Fruit fly (Drosophila melanogaster) whole organism, embryonic: Measurements from ENCODE around the gene CG18213.

Experiments used
- CG10267 ChIP-seq: fragments of 200-800 bp; sonication (Bioruptor generic); optimal IDR thresholded peaks from 2 replicates; lab custom pipeline; 2018; ENCODE audit warnings: missing biosample characterization, mild to moderate bottlenecking, missing genetic modification characterization, moderate library complexity
- CG10462 ChIP-seq: fragments of 200-800 bp; sonication (Bioruptor generic); optimal IDR thresholded peaks from 2 replicates; lab custom pipeline; 2016; ENCODE audit warnings: missing biosample characterization, missing genetic modification characterization
- CG10543 ChIP-seq: fragments of 200-800 bp; sonication (Bioruptor generic); optimal IDR thresholded peaks from 3 replicates; lab custom pipeline; 2017; ENCODE audit warnings: missing biosample characterization, mild to moderate bottlenecking, missing genetic modification characterization, moderate library complexity
- CG11504 ChIP-seq: fragments of 200-800 bp; sonication (Bioruptor generic); optimal IDR thresholded peaks from 3 replicates; lab custom pipeline; 2019; ENCODE audit warnings: missing biosample characterization, mild to moderate bottlenecking, missing genetic modification characterization, moderate library complexity
- CG13123 ChIP-seq: fragments of 200-800 bp; sonication (Bioruptor generic); optimal IDR thresholded peaks from 2 replicates; lab custom pipeline; 2016; ENCODE audit warnings: missing biosample characterization, missing genetic modification characterization
- CG13424 ChIP-seq: fragments of 200-800 bp; sonication (Bioruptor generic); optimal IDR thresholded peaks from 2 replicates; lab custom pipeline; 2019; ENCODE audit warnings: missing biosample characterization, mild to moderate bottlenecking, missing genetic modification characterization, moderate library complexity
- CG13624 ChIP-seq: fragments of 200-800 bp; sonication (Bioruptor generic); optimal IDR thresholded peaks from 2 replicates; lab custom pipeline; 2016; ENCODE audit warnings: missing biosample characterization, missing genetic modification characterization
- CG14710 ChIP-seq: fragments of 200-800 bp; sonication (Bioruptor generic); optimal IDR thresholded peaks from 3 replicates; lab custom pipeline; 2019; ENCODE audit warnings: missing biosample characterization, mild to moderate bottlenecking, missing genetic modification characterization, moderate library complexity
- CG14860 ChIP-seq: fragments of 200-800 bp; sonication (Bioruptor generic); IDR thresholded peaks from 3 replicates; pipeline ENCODE4 v1.3.6; 2022; ENCODE audit warnings: missing biosample characterization, missing genetic modification characterization; ENCODE audit not compliant: partially characterized antibody
- CG15269 ChIP-seq: fragments of 200-800 bp; sonication (Bioruptor generic); optimal IDR thresholded peaks from 2 replicates; lab custom pipeline; 2018; ENCODE audit warnings: missing biosample characterization, mild to moderate bottlenecking, missing genetic modification characterization, moderate library complexity
- CG15601 ChIP-seq: fragments of 200-800 bp; sonication (Bioruptor generic); optimal IDR thresholded peaks from 3 replicates; lab custom pipeline; 2019; ENCODE audit warnings: missing biosample characterization, mild to moderate bottlenecking, missing genetic modification characterization, moderate library complexity
- CG18619 ChIP-seq: fragments of 200-800 bp; sonication (Bioruptor generic); optimal IDR thresholded peaks from 3 replicates; lab custom pipeline; 2017; ENCODE audit warnings: missing biosample characterization, mild to moderate bottlenecking, missing genetic modification characterization
- CG2199 ChIP-seq: fragments of 200-800 bp; sonication (Bioruptor generic); IDR thresholded peaks from 3 replicates; pipeline ENCODE4 v1.3.6; 2022; ENCODE audit warnings: missing biosample characterization, missing genetic modification characterization
- CG3407 ChIP-seq: fragments of 200-800 bp; sonication (Bioruptor generic); optimal IDR thresholded peaks from 2 replicates; lab custom pipeline; 2018; ENCODE audit warnings: missing biosample characterization, mild to moderate bottlenecking, missing genetic modification characterization
- CG3847 ChIP-seq: fragments of 200-800 bp; sonication (Bioruptor generic); IDR thresholded peaks from 2 replicates; pipeline ENCODE4 v1.3.6; 2022; ENCODE audit warnings: missing biosample characterization, missing genetic modification characterization
- CG4730 ChIP-seq: fragments of 200-800 bp; sonication (Bioruptor generic); IDR thresholded peaks from 2 replicates; pipeline ENCODE4 v1.3.6; 2022; ENCODE audit warnings: missing biosample characterization, missing genetic modification characterization
- CG6689 ChIP-seq: fragments of 200-800 bp; sonication (Bioruptor generic); IDR thresholded peaks from 2 replicates; pipeline ENCODE4 v1.3.6; 2022; ENCODE audit warnings: missing biosample characterization, missing genetic modification characterization
- CG8281 ChIP-seq: fragments of 200-800 bp; sonication (Bioruptor generic); optimal IDR thresholded peaks from 2 replicates; lab custom pipeline; 2018; ENCODE audit warnings: missing biosample characterization, mild to moderate bottlenecking, missing genetic modification characterization, moderate library complexity
- CG8944 ChIP-seq: fragments of 200-800 bp; sonication (Bioruptor generic); optimal IDR thresholded peaks from 3 replicates; lab custom pipeline; 2016; ENCODE audit warnings: missing biosample characterization, missing genetic modification characterization
- CG9876 ChIP-seq: fragments of 200-800 bp; sonication (Bioruptor generic); optimal IDR thresholded peaks from 2 replicates; lab custom pipeline; 2016; ENCODE audit warnings: missing biosample characterization, missing genetic modification characterization
- D ChIP-seq, 2 experiments: fragments of 200-800 bp in 1 of 2; fragments of >200 bp in 1 of 2; sonication (Bioruptor generic) in 1 of 2; optimal IDR thresholded peaks; 2 replicates in 1 of 2; 3 replicates in 1 of 2; lab custom pipeline; 2017; ENCODE audit warnings: mild to moderate bottlenecking in 1 of 2, missing biosample characterization in 1 of 2, missing genetic modification characterization in 1 of 2, missing genetic modification reagents in 1 of 2
- D19B ChIP-seq: fragments of 200-800 bp; sonication (Bioruptor generic); optimal IDR thresholded peaks from 2 replicates; lab custom pipeline; 2017; ENCODE audit warnings: missing biosample characterization, mild to moderate bottlenecking, missing genetic modification characterization
- Elba2 ChIP-seq: fragments of 200-800 bp; sonication (Bioruptor generic); optimal IDR thresholded peaks from 3 replicates; lab custom pipeline; 2016; ENCODE audit warnings: missing biosample characterization, missing genetic modification characterization
- Fer3 ChIP-seq: fragments of 200-800 bp; sonication (Bioruptor generic); optimal IDR thresholded peaks from 2 replicates; lab custom pipeline; 2018; ENCODE audit warnings: missing biosample characterization, mild to moderate bottlenecking, missing genetic modification characterization, moderate library complexity
- H2.0 ChIP-seq: fragments of 200-800 bp; sonication (Bioruptor generic); IDR thresholded peaks from 2 replicates; pipeline ENCODE4 v1.3.6; 2022; ENCODE audit warnings: missing biosample characterization, missing genetic modification characterization
- HLHmδ ChIP-seq: fragments of 200-800 bp; sonication (Bioruptor generic); optimal IDR thresholded peaks from 2 replicates; lab custom pipeline; 2018; ENCODE audit warnings: missing biosample characterization, mild to moderate bottlenecking, missing genetic modification characterization, moderate library complexity
- Med ChIP-seq: fragments of 200-800 bp; sonication (Bioruptor generic); peaks from one replicate; lab custom pipeline; 2016; ENCODE audit warnings: missing biosample characterization, missing genetic modification characterization, mild to moderate bottlenecking, inconsistent platforms, moderate library complexity
- Scr ChIP-seq: fragments of 200-800 bp; sonication (Bioruptor generic); IDR thresholded peaks from 2 replicates; pipeline ENCODE4 v1.3.6; 2022; ENCODE audit warnings: missing biosample characterization, missing genetic modification characterization; ENCODE audit not compliant: partially characterized antibody
- Vsx1 ChIP-seq: fragments of 200-800 bp; sonication (Bioruptor generic); optimal IDR thresholded peaks from 2 replicates; lab custom pipeline; 2017; ENCODE audit warnings: missing biosample characterization, mild to moderate bottlenecking, missing genetic modification characterization, missing genetic modification reagents
- amos ChIP-seq: fragments of 200-800 bp; sonication (Bioruptor generic); IDR thresholded peaks from 2 replicates; pipeline ENCODE4 v1.3.6; 2022; ENCODE audit warnings: missing biosample characterization, missing genetic modification characterization; ENCODE audit not compliant: partially characterized antibody
- danr ChIP-seq: fragments of 200-800 bp; sonication (Bioruptor generic); IDR thresholded peaks from 2 replicates; pipeline ENCODE4 v1.3.6; 2022; ENCODE audit warnings: missing biosample characterization, missing genetic modification characterization
- ems ChIP-seq: fragments of 200-800 bp; sonication (Bioruptor generic); optimal IDR thresholded peaks from 3 replicates; lab custom pipeline; 2016; ENCODE audit warnings: missing biosample characterization, missing genetic modification characterization
- ewg ChIP-seq: fragments of 200-800 bp; sonication (Bioruptor generic); optimal IDR thresholded peaks from 3 replicates; lab custom pipeline; 2017; ENCODE audit warnings: mild to moderate bottlenecking, missing biosample characterization, missing genetic modification reagents, missing genetic modification characterization
- fd96Cb ChIP-seq: fragments of 200-800 bp; sonication (Bioruptor generic); optimal IDR thresholded peaks from 2 replicates; lab custom pipeline; 2018; ENCODE audit warnings: missing biosample characterization, mild to moderate bottlenecking, missing genetic modification characterization, moderate library complexity
- ftz-f1 ChIP-seq: fragments of 200-800 bp; sonication (Bioruptor generic); optimal IDR thresholded peaks from 2 replicates; lab custom pipeline; 2016; ENCODE audit warnings: missing biosample characterization, missing genetic modification characterization
- fu2 ChIP-seq: fragments of 200-800 bp; sonication (Bioruptor generic); optimal IDR thresholded peaks from 2 replicates; lab custom pipeline; 2016; ENCODE audit warnings: missing biosample characterization, missing genetic modification characterization
- gcm2 ChIP-seq: fragments of 200-800 bp; sonication (Bioruptor generic); optimal IDR thresholded peaks from 2 replicates; lab custom pipeline; 2016; ENCODE audit warnings: missing biosample characterization, missing genetic modification characterization
- lbe ChIP-seq: fragments of 200-800 bp; sonication (Bioruptor generic); optimal IDR thresholded peaks from 2 replicates; lab custom pipeline; 2016; ENCODE audit warnings: missing biosample characterization, mild to moderate bottlenecking, missing genetic modification characterization
- lmd ChIP-seq: fragments of 200-800 bp; sonication (Bioruptor generic); IDR thresholded peaks from 2 replicates; pipeline ENCODE4 v1.3.6; 2022; ENCODE audit warnings: missing biosample characterization, missing genetic modification characterization
- mld ChIP-seq: fragments of 200-800 bp; sonication (Bioruptor generic); IDR thresholded peaks from 3 replicates; pipeline ENCODE4 v1.3.6; 2022; ENCODE audit warnings: missing biosample characterization, missing genetic modification characterization; ENCODE audit not compliant: partially characterized antibody
- nmo ChIP-seq: fragments of 200-800 bp; sonication (Bioruptor generic); optimal IDR thresholded peaks from 2 replicates; lab custom pipeline; 2018; ENCODE audit warnings: missing biosample characterization, mild to moderate bottlenecking, missing genetic modification characterization, moderate library complexity
- pho ChIP-seq: fragments of 200-800 bp; sonication (Bioruptor generic); optimal IDR thresholded peaks from 2 replicates; lab custom pipeline; 2016; ENCODE audit warnings: missing biosample characterization, missing genetic modification characterization
- seq ChIP-seq: fragments of 200-800 bp; sonication (Bioruptor generic); IDR thresholded peaks from 2 replicates; pipeline ENCODE4 v1.3.6; 2022; ENCODE audit warnings: missing biosample characterization, missing genetic modification characterization
- so ChIP-seq: fragments of 200-800 bp; sonication (Bioruptor generic); IDR thresholded peaks from 3 replicates; pipeline ENCODE4 v1.3.6; 2022; ENCODE audit warnings: missing biosample characterization, missing genetic modification characterization
- sob ChIP-seq: fragments of 200-800 bp; sonication (Bioruptor generic); IDR thresholded peaks from 2 replicates; pipeline ENCODE4 v1.3.6; 2022; ENCODE audit warnings: missing biosample characterization, missing genetic modification characterization
- stwl ChIP-seq: fragments of 200-800 bp; sonication (Bioruptor generic); optimal IDR thresholded peaks from 3 replicates; lab custom pipeline; 2018; ENCODE audit warnings: missing biosample characterization, mild to moderate bottlenecking, missing genetic modification characterization, moderate library complexity
- trem ChIP-seq: fragments of 200-800 bp; optimal IDR thresholded peaks from 3 replicates; lab custom pipeline; 2019; ENCODE audit warnings: missing biosample characterization, mild to moderate bottlenecking, missing genetic modification characterization, moderate library complexity
- tup ChIP-seq: fragments of 200-800 bp; sonication (Bioruptor generic); optimal IDR thresholded peaks from 2 replicates; lab custom pipeline; 2016; ENCODE audit warnings: missing biosample characterization, mild to moderate bottlenecking, missing genetic modification characterization, moderate library complexity
- vnd ChIP-seq: fragments of 200-800 bp; sonication (Bioruptor generic); IDR thresholded peaks from 3 replicates; pipeline ENCODE4 v1.3.6; 2022; ENCODE audit warnings: missing biosample characterization, missing genetic modification characterization; ENCODE audit not compliant: partially characterized antibody

The CG18213 gene

DNA sequence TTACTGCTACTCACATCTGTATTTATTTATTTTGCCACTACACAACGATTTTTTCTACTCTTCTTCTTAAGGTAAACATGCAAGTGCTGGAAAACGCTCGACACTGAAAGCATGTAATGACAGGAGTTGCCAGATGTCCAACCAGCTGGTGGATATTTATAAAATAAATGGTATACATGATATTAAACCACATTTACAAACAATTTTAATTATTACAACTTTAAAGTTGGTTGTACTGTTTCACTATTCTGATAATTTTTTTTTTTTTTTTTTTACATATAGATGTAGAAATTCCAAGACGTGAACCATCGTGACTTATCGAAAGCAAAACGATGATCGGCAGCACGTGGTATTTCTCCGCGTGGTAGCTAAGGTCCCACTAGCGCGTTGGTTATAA, 39.9 kb upstream of the CG18213 start, which contains the start of the genes Keap1 and kuk (continued):
- TF ChIP-seq tup (GFP tag; lab: Kevin White, UChicago) = peak; percentile 23
- peak; percentile 57 for TF ChIP-seq pho
- peak; percentile 34 for TF ChIP-seq Fer3
- 0 out of 3 replicates have a peak, but pooled peaks have one; percentile 49 for TF ChIP-seq mld (GFP tag; lab: Robert Waterston, UW)
- TF ChIP-seq CG15601 = peak; percentile 1
- TF ChIP-seq CG8281 (tag; lab: Kevin White, UChicago) = no peak
- TF ChIP-seq CG3847 (GFP tag; lab: Robert Waterston, UW) = peak; percentile 87
- peak; percentile 44; the same call in 1 of the 3 replicates for TF ChIP-seq so (GFP tag; lab: Robert Waterston, UW)
- peak; percentile 86 for TF ChIP-seq trem (tag; lab: Kevin White, UChicago)
- TF ChIP-seq CG10267 (tag; lab: Kevin White, UChicago) = peak; percentile 99
- TF ChIP-seq CG10462 (GFP tag; lab: Kevin White, UChicago) = peak; percentile 69
- peak; percentile 62 for TF ChIP-seq lbe (GFP tag; lab: Kevin White, UChicago)
- TF ChIP-seq Vsx1 (GFP tag; lab: Kevin White, UChicago) = no peak
- peak; percentile 20 for TF ChIP-seq CG18619 (GFP tag; lab: Kevin White, UChicago)
- peak; percentile 29 for TF ChIP-seq CG15269 (tag; lab: Kevin White, UChicago)
- TF ChIP-seq CG3407 (GFP tag; lab: Kevin White, UChicago) = peak; percentile 36
- TF ChIP-seq nmo = peak; percentile 80
- peak; percentile 24 for TF ChIP-seq CG9876
- peak; percentile 66 for TF ChIP-seq CG13123 (GFP tag; lab: Kevin White, UChicago)
- peak; percentile 50 for TF ChIP-seq D19B (GFP tag; lab: Kevin White, UChicago)
- TF ChIP-seq CG13624 (GFP tag; lab: Kevin White, UChicago) = peak; percentile 47
- TF ChIP-seq amos (GFP tag; lab: Robert Waterston, UW) = peak; percentile 84
- TF ChIP-seq sob (GFP tag; lab: Robert Waterston, UW) = peak; percentile 75
- peak; percentile 37 for TF ChIP-seq CG10543 (GFP tag; lab: Kevin White, UChicago)
- TF ChIP-seq seq = 0 out of 2 replicates have a peak, but pooled peaks have one; percentile 0
- no peak for TF ChIP-seq CG6689 (GFP tag; lab: Robert Waterston, UW)
- TF ChIP-seq CG14860 (GFP tag; lab: Robert Waterston, UW) = peak; percentile 68
- no peak for TF ChIP-seq CG4730 (GFP tag; lab: Robert Waterston, UW)
- TF ChIP-seq Scr (GFP tag; lab: Robert Waterston, UW) = peak; percentile 88
- peak; percentile 11 for TF ChIP-seq CG8944 (GFP tag; lab: Kevin White, UChicago)
- TF ChIP-seq CG13424 = peak; percentile 19
- TF ChIP-seq H2.0 (GFP tag; lab: Robert Waterston, UW) = peak; percentile 60
- TF ChIP-seq ems (GFP tag; lab: Kevin White, UChicago) = peak; percentile 47
- TF ChIP-seq CG2199 (GFP tag; lab: Robert Waterston, UW) = no peak
- peak; percentile 4 for TF ChIP-seq HLHmδ (GFP tag; lab: Kevin White, UChicago)
- peak; percentile 82 for TF ChIP-seq CG14710 (tag; lab: Kevin White, UChicago)
- peak; percentile 46; the same call in 1 of the 2 replicates for TF ChIP-seq lmd
- peak; percentile 45 for TF ChIP-seq CG11504 (tag; lab: Kevin White, UChicago)
- no peak for TF ChIP-seq ftz-f1 (GFP tag; lab: Kevin White, UChicago)
- TF ChIP-seq fu2 (GFP tag; lab: Kevin White, UChicago) = peak; percentile 63
- TF ChIP-seq D (optimal IDR thresholded peaks at IDR 0.05; lab: Kevin White, UChicago) = no peak
- TF ChIP-seq D (GFP tag; optimal IDR thresholded peaks at IDR 0.05; lab: Kevin White, UChicago) = no peak
- TF ChIP-seq fd96Cb (tag; lab: Kevin White, UChicago) = no peak
- peak; percentile 58 for TF ChIP-seq ewg (GFP tag; lab: Kevin White, UChicago)
- TF ChIP-seq gcm2 (GFP tag; lab: Kevin White, UChicago) = peak; percentile 41
- no peak for TF ChIP-seq Elba2 (GFP tag; lab: Kevin White, UChicago)
- peak; percentile 89 for TF ChIP-seq Med
- peak; percentile 70 for TF ChIP-seq stwl
- TF ChIP-seq vnd = peak; percentile 70
- TF ChIP-seq danr = 0 out of 2 replicates have a peak, but pooled peaks have one; percentile 20
